Worm (Caenorhabditis elegans) whole organism, midembryonic: Measurements from ENCODE around the gene Y34B4A.10.

ENCODE experiments used
- flt-1 ChIP-seq: fragments of 200-800 bp; sonication (Bioruptor generic); IDR thresholded peaks from 2 replicates; pipeline ENCODE4 v1.3.6; 2022; ENCODE audit warnings: missing genetic modification characterization, missing compliant biosample characterization
- ref-1 ChIP-seq: fragments of 200-800 bp; sonication (Bioruptor generic); conservative IDR thresholded peaks from 2 replicates; pipeline ENCODE4 v1.3.6; 2022; ENCODE audit warnings: missing genetic modification reagents, missing genetic modification characterization, missing compliant biosample characterization

ce11 chrX:5263585-5263984, 13.9 kb downstream of the Y34B4A.10 start:
- TF ChIP-seq ref-1 (GFP tag; lab: Robert Waterston, UW) = no peak
- no peak for TF ChIP-seq flt-1
